Fruit fly (Drosophila melanogaster): ENCODE data around the gene Saysd1.

dm6 chr3R:25208767-25209075 lies 6.3 kb downstream of the Saysd1 start:
- TF ChIP-seq insv (optimal IDR thresholded peaks at IDR 0.05) (no peak), Myc (optimal IDR thresholded peaks at IDR 0.05) (no peak), h (optimal IDR thresholded peaks at IDR 0.05) (no peak), psq (optimal IDR thresholded peaks at IDR 0.05) (no peak)

Measured in Kc167 (cell line).